Worm (Caenorhabditis elegans) whole organism, L1 larva: ENCODE measurements around the gene C50B8.5.

Experiments
- C34B4.2 ChIP-seq: sonication (generic microtip); optimal IDR thresholded peaks from 2 replicates; lab custom pipeline; 2017; ENCODE audit warnings: mild to moderate bottlenecking, missing genetic modification characterization, missing compliant biosample characterization
- aha-1 ChIP-seq: fragments of 150-350 bp; optimal IDR thresholded peaks from 2 replicates; lab custom pipeline; 2014; ENCODE audit warnings: missing biosample characterization, missing genetic modification characterization
- lin-39 ChIP-seq: fragments of 150-350 bp; optimal IDR thresholded peaks from 2 replicates; lab custom pipeline; 2014; ENCODE audit warnings: missing biosample characterization, missing genetic modification reagents, missing genetic modification characterization
- lir-3 ChIP-seq: sonication (generic microtip); optimal IDR thresholded peaks from 2 replicates; lab custom pipeline; 2016; ENCODE audit warnings: mild to moderate bottlenecking, missing genetic modification characterization, moderate library complexity, missing compliant biosample characterization; ENCODE audit not compliant: poor library complexity
- nhr-12 ChIP-seq: sonication (generic microtip); optimal IDR thresholded peaks from 2 replicates; lab custom pipeline; 2017; ENCODE audit warnings: missing biosample characterization, missing genetic modification characterization
- nhr-76 ChIP-seq: sonication (generic microtip); optimal IDR thresholded peaks from 2 replicates; lab custom pipeline; 2017; ENCODE audit warnings: missing biosample characterization, missing genetic modification characterization
- nhr-77 ChIP-seq: fragments of 150-350 bp; optimal IDR thresholded peaks from 2 replicates; lab custom pipeline; 2014; ENCODE audit warnings: missing biosample characterization, missing genetic modification characterization
- pqm-1 ChIP-seq: sonication (generic microtip); optimal IDR thresholded peaks from 3 replicates; lab custom pipeline; 2017; ENCODE audit warnings: missing biosample characterization, missing genetic modification characterization
- vab-15 ChIP-seq: sonication (generic microtip); optimal IDR thresholded peaks from 2 replicates; lab custom pipeline; 2017; ENCODE audit warnings: missing genotype, mild to moderate bottlenecking, missing genetic modification characterization, missing compliant biosample characterization
- zag-1 ChIP-seq: fragments of 150-350 bp; optimal IDR thresholded peaks from 2 replicates; lab custom pipeline; 2014; ENCODE audit warnings: missing biosample characterization, missing genetic modification characterization
- ztf-11 ChIP-seq, 2 experiments: sonication (generic microtip); optimal IDR thresholded peaks; 2 replicates each; lab custom pipeline; 2016 to 2017; ENCODE audit warnings: missing genetic modification characterization in 2 of 2, missing biosample characterization in 1 of 2, missing compliant biosample characterization in 1 of 2

DNA sequence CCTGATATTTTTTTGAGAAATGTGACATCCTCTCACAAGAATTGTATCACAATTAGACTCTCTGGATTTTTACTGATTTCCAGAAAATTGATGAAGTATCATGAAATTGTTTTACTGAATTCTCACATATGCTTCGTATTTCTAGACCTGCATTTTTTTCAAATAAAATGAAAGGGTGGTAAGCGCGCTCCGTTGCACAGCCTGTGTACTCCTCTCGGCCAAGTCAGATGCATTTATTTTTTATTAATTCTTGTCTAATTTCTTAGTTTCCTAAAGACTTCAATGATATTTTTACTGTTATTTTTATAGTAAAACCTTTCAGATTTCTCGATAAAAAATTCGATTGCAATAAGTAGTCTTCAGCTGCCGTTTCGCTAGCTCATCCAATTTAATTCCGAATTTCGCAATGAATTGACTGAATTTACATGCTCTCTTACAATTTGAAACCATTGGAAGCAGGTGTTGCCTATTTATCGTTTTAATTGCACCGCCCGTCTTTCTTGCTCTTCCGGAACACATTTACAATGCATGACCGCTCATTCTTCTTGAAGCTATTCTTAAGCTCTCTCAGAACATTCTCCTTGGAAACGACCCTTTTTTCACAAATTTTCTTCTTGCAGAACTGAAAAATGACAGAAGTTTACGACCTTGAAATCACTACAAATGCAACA lies 10.9 kb downstream of the C50B8.5 start, which contains the start of gene tbcb-1:
- TF ChIP-seq vab-15 (tag; lab: Kevin White, UChicago) (no peak), nhr-76 (no peak), nhr-77 (tag; lab: Kevin White, UChicago) (no peak), zag-1 (tag; lab: Kevin White, UChicago) (no peak), aha-1 (no peak), nhr-12 (tag; lab: Kevin White, UChicago) (no peak), pqm-1 (no peak), lir-3 (tag; lab: Kevin White, UChicago) (peak; percentile 29), ztf-11 (tag; optimal IDR thresholded peaks at IDR 0.05; lab: Kevin White, UChicago) (no peak), lin-39 (tag; lab: Kevin White, UChicago) (no peak), C34B4.2 (tag; lab: Kevin White, UChicago) (no peak)
